Fruit fly (Drosophila melanogaster): ENCODE data around the gene CG13390.

The CG13390 gene

dm6 chr2L:8361204-8361952, 15.2 kb downstream of the CG13390 start:
- TF ChIP-seq Mnt (GFP tag; optimal IDR thresholded peaks at IDR 0.05): peak; percentile 67
- TF ChIP-seq Clk (GFP tag; optimal IDR thresholded peaks at IDR 0.05): no peak
- TF ChIP-seq CG1620 (GFP tag; optimal IDR thresholded peaks at IDR 0.05): no peak
- peak; percentile 12 for TF ChIP-seq CG12768 (GFP tag; optimal IDR thresholded peaks at IDR 0.05)
- TF ChIP-seq pad (GFP tag; optimal IDR thresholded peaks at IDR 0.05): peak; percentile 75
- peak; percentile 68 for TF ChIP-seq CG11617 (GFP tag; optimal IDR thresholded peaks at IDR 0.05)
- TF ChIP-seq Hr96 (GFP tag; optimal IDR thresholded peaks at IDR 0.05): peak; percentile 3
- TF ChIP-seq cnc (optimal IDR thresholded peaks at IDR 0.05): no peak
- peak; percentile 21 for TF ChIP-seq CG7045 (GFP tag; optimal IDR thresholded peaks at IDR 0.05)
- TF ChIP-seq ovo (GFP tag; optimal IDR thresholded peaks at IDR 0.05): peak; percentile 9
- TF ChIP-seq cic (GFP tag; optimal IDR thresholded peaks at IDR 0.05): peak; percentile 9
- TF ChIP-seq CG33017 (tag; optimal IDR thresholded peaks at IDR 0.05): peak; percentile 34
- peak; percentile 64 for TF ChIP-seq CG7101 (tag; optimal IDR thresholded peaks at IDR 0.05)
- no peak for TF ChIP-seq kay (GFP tag; ENCODE audit: borderline replicate concordance)
- TF ChIP-seq CG5204 (GFP tag; optimal IDR thresholded peaks at IDR 0.05): peak; percentile 49
- peak; percentile 40 for TF ChIP-seq toe (GFP tag; optimal IDR thresholded peaks at IDR 0.05)
- peak; percentile 87 for TF ChIP-seq bab1 (GFP tag; optimal IDR thresholded peaks at IDR 0.05)
- peak; percentile 9 for TF ChIP-seq CG14711 (tag; optimal IDR thresholded peaks at IDR 0.05)
- TF ChIP-seq Crg-1 (GFP tag; optimal IDR thresholded peaks at IDR 0.05): peak; percentile 54
- peak; percentile 34 for TF ChIP-seq tj (GFP tag; optimal IDR thresholded peaks at IDR 0.05)

dm6 chr2L:8355419-8355818, 21.2 kb downstream of the CG13390 start:
- peak; percentile 38 for TF ChIP-seq kay (GFP tag; ENCODE audit: borderline replicate concordance)
- no peak for TF ChIP-seq CG7101 (tag; optimal IDR thresholded peaks at IDR 0.05)

dm6 chr2L:8351864-8352263, 24.7 kb downstream of the CG13390 start, which contains the start of gene Mur29B:
Mur29B (plus strand) TSS chr2L:8352187.
- no peak for TF ChIP-seq CG7101 (tag; optimal IDR thresholded peaks at IDR 0.05)
- TF ChIP-seq kay (GFP tag; ENCODE audit: borderline replicate concordance): peak; percentile 65

- TF ChIP-seq kay (GFP tag; ENCODE audit: borderline replicate concordance): no peak
- TF ChIP-seq CG14711 (tag; optimal IDR thresholded peaks at IDR 0.05): no peak
- TF ChIP-seq toe (GFP tag; optimal IDR thresholded peaks at IDR 0.05): no peak
- TF ChIP-seq CG12768 (GFP tag; optimal IDR thresholded peaks at IDR 0.05): no peak
- no peak for TF ChIP-seq CG7045 (GFP tag; optimal IDR thresholded peaks at IDR 0.05)
- no peak for TF ChIP-seq CG7101 (tag; optimal IDR thresholded peaks at IDR 0.05)
- TF ChIP-seq Crg-1 (GFP tag; optimal IDR thresholded peaks at IDR 0.05): no peak
- TF ChIP-seq pad (GFP tag; optimal IDR thresholded peaks at IDR 0.05): no peak
- no peak for TF ChIP-seq Hr96 (GFP tag; optimal IDR thresholded peaks at IDR 0.05)
- no peak for TF ChIP-seq CG5204 (GFP tag; optimal IDR thresholded peaks at IDR 0.05)
- TF ChIP-seq CG1620 (GFP tag; optimal IDR thresholded peaks at IDR 0.05): no peak
- TF ChIP-seq tj (GFP tag; optimal IDR thresholded peaks at IDR 0.05): no peak
- no peak for TF ChIP-seq CG33017 (tag; optimal IDR thresholded peaks at IDR 0.05)
- no peak for TF ChIP-seq bab1 (GFP tag; optimal IDR thresholded peaks at IDR 0.05)
- no peak for TF ChIP-seq CG11617 (GFP tag; optimal IDR thresholded peaks at IDR 0.05)
- no peak for TF ChIP-seq cic (GFP tag; optimal IDR thresholded peaks at IDR 0.05)
- TF ChIP-seq ovo (GFP tag; optimal IDR thresholded peaks at IDR 0.05): no peak
- no peak for TF ChIP-seq cnc (optimal IDR thresholded peaks at IDR 0.05)
Observed at dm6 chr2L:8351333-8351732, 25.3 kb downstream of the CG13390 start.

- TF ChIP-seq CG12768 (GFP tag; optimal IDR thresholded peaks at IDR 0.05) (no peak), kay (GFP tag; ENCODE audit: borderline replicate concordance) (peak; percentile 56)
Observed at dm6 chr2L:8350560-8351171, 25.9 kb downstream of the CG13390 start.

- no peak for TF ChIP-seq cic (GFP tag; optimal IDR thresholded peaks at IDR 0.05)
- no peak for TF ChIP-seq CG33017 (tag; optimal IDR thresholded peaks at IDR 0.05)
- no peak for TF ChIP-seq CG7045 (GFP tag; optimal IDR thresholded peaks at IDR 0.05)
- TF ChIP-seq kay (GFP tag; ENCODE audit: borderline replicate concordance): no peak
- TF ChIP-seq CG5204 (GFP tag; optimal IDR thresholded peaks at IDR 0.05): no peak
- no peak for TF ChIP-seq CG12768 (GFP tag; optimal IDR thresholded peaks at IDR 0.05)
- no peak for TF ChIP-seq toe (GFP tag; optimal IDR thresholded peaks at IDR 0.05)
- no peak for TF ChIP-seq CG14711 (tag; optimal IDR thresholded peaks at IDR 0.05)
- TF ChIP-seq CG1620 (GFP tag; optimal IDR thresholded peaks at IDR 0.05): no peak
- TF ChIP-seq CG11617 (GFP tag; optimal IDR thresholded peaks at IDR 0.05): no peak
- no peak for TF ChIP-seq CG7101 (tag; optimal IDR thresholded peaks at IDR 0.05)
- no peak for TF ChIP-seq cnc (optimal IDR thresholded peaks at IDR 0.05)
- TF ChIP-seq Mnt (GFP tag; optimal IDR thresholded peaks at IDR 0.05): no peak
- TF ChIP-seq pad (GFP tag; optimal IDR thresholded peaks at IDR 0.05): no peak
- no peak for TF ChIP-seq Crg-1 (GFP tag; optimal IDR thresholded peaks at IDR 0.05)
- no peak for TF ChIP-seq Clk (GFP tag; optimal IDR thresholded peaks at IDR 0.05)
Observed at dm6 chr2L:8346260-8346659, 30.3 kb downstream of the CG13390 start, which contains the start of gene CG7778. CG7778 (plus strand) TSS chr2L:8346620.

All from whole organism, adult.